Worm (Caenorhabditis elegans): ENCODE measurements around the gene sqst-4.

The sqst-4 gene

ce11 chrV:16488172-16488571 is at the start of gene sqst-4:
Gene sqst-4, plus strand, starts transcription at chrV:16488472.
- TF ChIP-seq flt-1 (GFP tag; IDR thresholded peaks at IDR 0.05) (no peak), F13C5.2 (tag; optimal IDR thresholded peaks at IDR 0.05) (no peak), aly-1 (tag; optimal IDR thresholded peaks at IDR 0.05) (no peak), pes-1 (GFP tag; IDR thresholded peaks at IDR 0.05) (no peak), sea-1 (GFP tag; conservative IDR thresholded peaks at IDR 0.05) (no peak), hmbx-1 (tag; optimal IDR thresholded peaks at IDR 0.05) (no peak), ets-7 (tag; optimal IDR thresholded peaks at IDR 0.05) (no peak), B0310.2 (tag; optimal IDR thresholded peaks at IDR 0.05) (no peak), scrt-1 (GFP tag; IDR thresholded peaks at IDR 0.05) (no peak)

DNA sequence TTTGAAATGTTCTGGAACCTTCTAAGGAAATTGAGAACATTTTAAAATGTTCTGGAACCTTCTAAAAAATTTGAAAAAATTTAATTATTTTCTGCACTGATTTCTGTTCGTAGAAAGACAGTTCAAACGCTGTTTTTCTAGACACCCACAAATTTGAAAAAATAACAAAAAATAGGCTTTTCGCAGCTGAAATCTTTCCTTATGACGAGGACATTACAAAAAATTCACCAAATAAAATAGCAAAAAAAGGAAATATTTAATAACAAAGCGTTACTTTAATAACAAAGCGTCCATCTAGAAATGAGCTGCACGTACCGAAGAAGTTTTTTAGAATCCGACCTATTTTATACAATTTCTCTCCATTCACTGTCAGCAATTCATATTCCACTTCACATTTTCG is 44.6 kb upstream of the sqst-4 start, which contains the start of gene srh-141:
srh-141 (plus strand) TSS at position 301 of the 400 bp plus-strand sequence.
- no peak for TF ChIP-seq aly-1 (tag; optimal IDR thresholded peaks at IDR 0.05)
- TF ChIP-seq F13C5.2 (tag; optimal IDR thresholded peaks at IDR 0.05): no peak
- TF ChIP-seq pes-1 (GFP tag; IDR thresholded peaks at IDR 0.05): no peak
- TF ChIP-seq hnd-1 (tag; optimal IDR thresholded peaks at IDR 0.05): no peak
- no peak for TF ChIP-seq hmg-4 (GFP tag; optimal IDR thresholded peaks at IDR 0.05)
- no peak for TF ChIP-seq tra-4 (tag; optimal IDR thresholded peaks at IDR 0.05)
- TF ChIP-seq scrt-1 (GFP tag; IDR thresholded peaks at IDR 0.05): no peak
- no peak for TF ChIP-seq ama-1 (optimal IDR thresholded peaks at IDR 0.05)
- TF ChIP-seq tbx-37 (GFP tag; conservative IDR thresholded peaks at IDR 0.05): no peak
- no peak for TF ChIP-seq tbx-11 (GFP tag; IDR thresholded peaks at IDR 0.05)
- no peak for TF ChIP-seq ceh-13 (GFP tag; optimal IDR thresholded peaks at IDR 0.05)
- TF ChIP-seq flt-1 (GFP tag; IDR thresholded peaks at IDR 0.05): no peak

- no peak for TF ChIP-seq ets-7 (tag; optimal IDR thresholded peaks at IDR 0.05)
- no peak for TF ChIP-seq tra-4 (tag; optimal IDR thresholded peaks at IDR 0.05)
- TF ChIP-seq flt-1 (GFP tag; IDR thresholded peaks at IDR 0.05): no peak
- TF ChIP-seq pes-1 (GFP tag; IDR thresholded peaks at IDR 0.05): no peak
- TF ChIP-seq hmbx-1 (tag; optimal IDR thresholded peaks at IDR 0.05): no peak
- TF ChIP-seq ceh-13 (GFP tag; optimal IDR thresholded peaks at IDR 0.05): no peak
- TF ChIP-seq hnd-1 (tag; optimal IDR thresholded peaks at IDR 0.05): no peak
- TF ChIP-seq scrt-1 (GFP tag; IDR thresholded peaks at IDR 0.05): no peak
- no peak for TF ChIP-seq F13C5.2 (tag; optimal IDR thresholded peaks at IDR 0.05)
- no peak for TF ChIP-seq tbx-11 (GFP tag; IDR thresholded peaks at IDR 0.05)
- TF ChIP-seq sea-1 (GFP tag; conservative IDR thresholded peaks at IDR 0.05): no peak
- TF ChIP-seq tbx-37 (GFP tag; conservative IDR thresholded peaks at IDR 0.05): no peak
- no peak for TF ChIP-seq B0310.2 (tag; optimal IDR thresholded peaks at IDR 0.05)
- no peak for TF ChIP-seq ceh-36 (tag; optimal IDR thresholded peaks at IDR 0.05)
- no peak for TF ChIP-seq aly-1 (tag; optimal IDR thresholded peaks at IDR 0.05)
Observed at ce11 chrV:16445676-16446075, 42.6 kb upstream of the sqst-4 start, which contains the start of gene T08G3.6. Gene T08G3.6, plus strand, starts transcription at chrV:16445976.

ce11 chrV:16446191-16446590 is 42.1 kb upstream of the sqst-4 start:
- no peak for TF ChIP-seq tbx-37 (GFP tag; conservative IDR thresholded peaks at IDR 0.05)
- no peak for TF ChIP-seq flt-1 (GFP tag; IDR thresholded peaks at IDR 0.05)
- peak; percentile 69 for TF ChIP-seq ceh-36 (tag; optimal IDR thresholded peaks at IDR 0.05)
- TF ChIP-seq ama-1 (optimal IDR thresholded peaks at IDR 0.05): no peak
- TF ChIP-seq sea-1 (GFP tag; conservative IDR thresholded peaks at IDR 0.05): no peak

DNA sequence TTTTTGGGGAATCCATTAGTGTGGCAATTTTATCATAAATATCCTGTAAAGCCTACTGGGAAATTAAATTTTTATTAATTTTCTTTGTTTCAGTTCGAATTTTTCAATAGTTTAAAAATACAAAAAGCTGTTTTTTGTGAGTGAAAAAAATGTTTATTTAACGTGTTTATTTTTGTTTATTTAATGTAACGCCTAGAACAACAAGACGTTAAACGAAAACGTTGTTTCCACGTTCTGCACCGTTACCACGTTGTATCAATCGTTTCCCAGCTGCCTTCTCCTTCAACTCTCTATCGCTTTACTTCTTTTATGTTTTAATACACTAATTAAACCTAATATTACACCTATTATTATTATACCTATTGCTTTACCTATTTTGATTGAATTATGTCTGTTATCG is 40.5 kb upstream of the sqst-4 start, which contains the start of gene T08G3.13:
T08G3.13 (plus strand) TSS at position 301 of the 400 bp plus-strand sequence.
- TF ChIP-seq pes-1 (GFP tag; IDR thresholded peaks at IDR 0.05) (no peak), flt-1 (GFP tag; IDR thresholded peaks at IDR 0.05) (no peak), tbx-37 (GFP tag; conservative IDR thresholded peaks at IDR 0.05) (no peak), ets-7 (tag; optimal IDR thresholded peaks at IDR 0.05) (no peak), ama-1 (optimal IDR thresholded peaks at IDR 0.05) (no peak), hnd-1 (tag; optimal IDR thresholded peaks at IDR 0.05) (no peak), F13C5.2 (tag; optimal IDR thresholded peaks at IDR 0.05) (no peak), scrt-1 (GFP tag; IDR thresholded peaks at IDR 0.05) (no peak), tbx-11 (GFP tag; IDR thresholded peaks at IDR 0.05) (no peak), ceh-13 (GFP tag; optimal IDR thresholded peaks at IDR 0.05) (no peak), sea-1 (GFP tag; conservative IDR thresholded peaks at IDR 0.05) (no peak), ceh-36 (tag; optimal IDR thresholded peaks at IDR 0.05) (no peak), hmbx-1 (tag; optimal IDR thresholded peaks at IDR 0.05) (no peak), B0310.2 (tag; optimal IDR thresholded peaks at IDR 0.05) (no peak), hmg-4 (GFP tag; optimal IDR thresholded peaks at IDR 0.05) (no peak), tra-4 (tag; optimal IDR thresholded peaks at IDR 0.05) (no peak)

- TF ChIP-seq tbx-11 (GFP tag; IDR thresholded peaks at IDR 0.05) (no peak), ceh-36 (tag; optimal IDR thresholded peaks at IDR 0.05) (no peak), aly-1 (tag; optimal IDR thresholded peaks at IDR 0.05) (no peak), flt-1 (GFP tag; IDR thresholded peaks at IDR 0.05) (no peak), scrt-1 (GFP tag; IDR thresholded peaks at IDR 0.05) (no peak), tbx-37 (GFP tag; conservative IDR thresholded peaks at IDR 0.05) (no peak), hnd-1 (tag; optimal IDR thresholded peaks at IDR 0.05) (no peak), sea-1 (GFP tag; conservative IDR thresholded peaks at IDR 0.05) (no peak), ama-1 (optimal IDR thresholded peaks at IDR 0.05) (no peak), hmbx-1 (tag; optimal IDR thresholded peaks at IDR 0.05) (no peak)
Observed at ce11 chrV:16455065-16455464, 33.2 kb upstream of the sqst-4 start, which contains the start of gene str-14. Gene str-14, minus strand, starts transcription at chrV:16455165.

DNA sequence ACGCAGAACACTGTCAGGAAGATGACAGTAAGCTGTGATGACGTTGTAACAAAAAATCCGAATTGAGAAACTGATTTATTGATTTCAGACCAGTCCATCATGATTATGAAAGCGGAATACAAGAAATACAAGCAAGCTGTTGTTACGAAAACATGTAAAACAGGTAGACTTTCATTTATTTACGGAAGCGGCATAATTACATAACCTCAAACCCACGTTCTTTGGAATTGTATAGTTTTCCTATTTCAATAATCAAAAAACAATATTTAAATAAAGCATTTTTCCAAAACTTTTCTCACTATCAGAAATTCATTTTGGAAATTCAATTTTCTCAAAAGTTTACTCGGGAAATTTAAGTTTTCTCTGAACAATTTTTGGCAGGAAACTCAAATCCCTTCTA is 29.6 kb upstream of the sqst-4 start, which contains the start of gene str-15:
str-15 (minus strand) TSS at position 101 of the 400 bp plus-strand sequence.
- no peak for TF ChIP-seq flt-1 (GFP tag; IDR thresholded peaks at IDR 0.05)
- no peak for TF ChIP-seq aly-1 (tag; optimal IDR thresholded peaks at IDR 0.05)
- TF ChIP-seq tra-4 (tag; optimal IDR thresholded peaks at IDR 0.05): no peak
- no peak for TF ChIP-seq F13C5.2 (tag; optimal IDR thresholded peaks at IDR 0.05)
- no peak for TF ChIP-seq tbx-37 (GFP tag; conservative IDR thresholded peaks at IDR 0.05)
- no peak for TF ChIP-seq B0310.2 (tag; optimal IDR thresholded peaks at IDR 0.05)
- TF ChIP-seq hmbx-1 (tag; optimal IDR thresholded peaks at IDR 0.05): no peak
- no peak for TF ChIP-seq sea-1 (GFP tag; conservative IDR thresholded peaks at IDR 0.05)
- no peak for TF ChIP-seq scrt-1 (GFP tag; IDR thresholded peaks at IDR 0.05)
- no peak for TF ChIP-seq ama-1 (optimal IDR thresholded peaks at IDR 0.05)
- no peak for TF ChIP-seq pes-1 (GFP tag; IDR thresholded peaks at IDR 0.05)
- TF ChIP-seq hnd-1 (tag; optimal IDR thresholded peaks at IDR 0.05): no peak
- TF ChIP-seq ets-7 (tag; optimal IDR thresholded peaks at IDR 0.05): no peak

Data from whole organism, early embryonic.